Fruit fly (Drosophila melanogaster): ENCODE results near the gene CG7778.

CG7778 gene

dm6 chr2L:8311091-8311490 lies 35.3 kb upstream of the CG7778 start, which contains the start of the genes CG7810 and CG7806 (continued):
- TF ChIP-seq CG10979 (tag; optimal IDR thresholded peaks at IDR 0.05) = peak; percentile 88
- TF ChIP-seq ab (GFP tag; optimal IDR thresholded peaks at IDR 0.05) = peak; percentile 54
- peak; percentile 95 for TF ChIP-seq CG12391 (tag; optimal IDR thresholded peaks at IDR 0.05)
- TF ChIP-seq Ssrp (tag; optimal IDR thresholded peaks at IDR 0.05) = peak; percentile 83
- peak; percentile 63 for TF ChIP-seq eyg (GFP tag; optimal IDR thresholded peaks at IDR 0.05)
- peak; percentile 90 for TF ChIP-seq CG7839 (tag; optimal IDR thresholded peaks at IDR 0.05)
- TF ChIP-seq Dip3 (GFP tag; optimal IDR thresholded peaks at IDR 0.05) = peak; percentile 84
- TF ChIP-seq Hr78 (GFP tag; optimal IDR thresholded peaks at IDR 0.05) = no peak
- peak; percentile 75 for TF ChIP-seq wor (GFP tag; IDR thresholded peaks at IDR 0.05)
- no peak for TF ChIP-seq fru (optimal IDR thresholded peaks at IDR 0.05)
- peak; percentile 93 for TF ChIP-seq tgo (GFP tag; IDR thresholded peaks at IDR 0.05)
- peak; percentile 92 for TF ChIP-seq esg (GFP tag; conservative IDR thresholded peaks at IDR 0.05)
- TF ChIP-seq so (GFP tag; IDR thresholded peaks at IDR 0.05) = peak; percentile 90
- TF ChIP-seq sna (GFP tag; IDR thresholded peaks at IDR 0.05; ENCODE audit: partially characterized antibody) = 0 out of 2 replicates have a peak, but pooled peaks have one; percentile 35
- peak; percentile 94 for TF ChIP-seq CG34422 (GFP tag; IDR thresholded peaks at IDR 0.05)
- peak; percentile 80 for TF ChIP-seq CG5245 (GFP tag; optimal IDR thresholded peaks at IDR 0.05)
- no peak for TF ChIP-seq usp (GFP tag; optimal IDR thresholded peaks at IDR 0.05)
- peak; percentile 86 for TF ChIP-seq BtbVII (GFP tag; optimal IDR thresholded peaks at IDR 0.05)
- TF ChIP-seq CG11560 (tag; IDR thresholded peaks at IDR 0.05) = peak; percentile 82
- TF ChIP-seq repo (GFP tag; optimal IDR thresholded peaks at IDR 0.05) = peak; percentile 75
- peak; percentile 62 for TF ChIP-seq CG4360 (GFP tag; IDR thresholded peaks at IDR 0.05)
- peak; percentile 82 for TF ChIP-seq disco-r (GFP tag; optimal IDR thresholded peaks at IDR 0.05)
- TF ChIP-seq CkIIα-i1 (GFP tag; IDR thresholded peaks at IDR 0.05) = 0 out of 2 replicates have a peak, but pooled peaks have one; percentile 10
- peak; percentile 88 for TF ChIP-seq maf-S (GFP tag; optimal IDR thresholded peaks at IDR 0.05)
- no peak for TF ChIP-seq CG14965 (GFP tag; optimal IDR thresholded peaks at IDR 0.05; ENCODE audit: borderline replicate concordance)
- TF ChIP-seq nerfin-1 (tag; optimal IDR thresholded peaks at IDR 0.05) = peak; percentile 85
- peak; percentile 92 for TF ChIP-seq CG2116 (GFP tag; optimal IDR thresholded peaks at IDR 0.05)
- peak; percentile 98 for TF ChIP-seq vvl (GFP tag; IDR thresholded peaks at IDR 0.05)
- TF ChIP-seq CG6654 (GFP tag; optimal IDR thresholded peaks at IDR 0.05) = peak; percentile 60
- TF ChIP-seq nom (GFP tag; optimal IDR thresholded peaks at IDR 0.05) = peak; percentile 84
- peak; percentile 86 for TF ChIP-seq CG10654 (GFP tag; optimal IDR thresholded peaks at IDR 0.05)
- TF ChIP-seq CG2712 (tag; optimal IDR thresholded peaks at IDR 0.05) = peak; percentile 92
- no peak for TF ChIP-seq br (optimal IDR thresholded peaks at IDR 0.05)
- peak; percentile 64 for TF ChIP-seq btn (GFP tag; optimal IDR thresholded peaks at IDR 0.05)
- TF ChIP-seq Atf3 (GFP tag; optimal IDR thresholded peaks at IDR 0.05) = peak; percentile 78
- peak; percentile 90 for TF ChIP-seq CG17829 (tag; optimal IDR thresholded peaks at IDR 0.05)
- peak; percentile 73 for TF ChIP-seq gro (GFP tag; optimal IDR thresholded peaks at IDR 0.05)
- TF ChIP-seq fu2 (GFP tag; optimal IDR thresholded peaks at IDR 0.05) = peak; percentile 88
- peak; percentile 95 for TF ChIP-seq Sox102F (GFP tag; optimal IDR thresholded peaks at IDR 0.05)
- peak; percentile 74 for TF ChIP-seq klu (GFP tag; IDR thresholded peaks at IDR 0.05)
- peak; percentile 31 for TF ChIP-seq p53 (GFP tag; optimal IDR thresholded peaks at IDR 0.05)
- TF ChIP-seq CG11085 (GFP tag; IDR thresholded peaks at IDR 0.05) = peak; percentile 69
- TF ChIP-seq CG7357 (GFP tag; IDR thresholded peaks at IDR 0.05) = peak; percentile 69; the same call in 2 of the 3 replicates
- peak; percentile 10 for TF ChIP-seq CG10565 (GFP tag; optimal IDR thresholded peaks at IDR 0.05)
- peak; percentile 74 for TF ChIP-seq danr (GFP tag; IDR thresholded peaks at IDR 0.05)
- peak; percentile 89 for TF ChIP-seq ftz-f1 (GFP tag; optimal IDR thresholded peaks at IDR 0.05)
- TF ChIP-seq CG16813 (GFP tag; IDR thresholded peaks at IDR 0.05; ENCODE audit: partially characterized antibody) = no peak
- TF ChIP-seq pita (GFP tag; optimal IDR thresholded peaks at IDR 0.05) = no peak
- peak; percentile 95 for TF ChIP-seq zfh1 (GFP tag; IDR thresholded peaks at IDR 0.05)
- peak; percentile 92 for TF ChIP-seq en (GFP tag; optimal IDR thresholded peaks at IDR 0.05)
- TF ChIP-seq CG30020 (tag; optimal IDR thresholded peaks at IDR 0.05) = peak; percentile 74

All from whole organism, embryonic.